Fruit fly (Drosophila melanogaster): ENCODE results near the gene CG42460.
A peak's percentile ranks its signal among the peaks of the same experiment; 100 is the strongest.

The CG42460 gene

dm6 chr2L:3371776-3372383 lies 16.4 kb downstream of the CG42460 start (continued):
- TF ChIP-seq gt (GFP tag; IDR thresholded peaks at IDR 0.05) (no peak), Pdp1 (GFP tag; optimal IDR thresholded peaks at IDR 0.05) (peak in 1 of 2 experiments; percentile 83), caup (GFP tag; optimal IDR thresholded peaks at IDR 0.05; ENCODE audit: severe bottlenecking) (no peak), row (GFP tag; IDR thresholded peaks at IDR 0.05) (no peak), CG10147 (GFP tag; optimal IDR thresholded peaks at IDR 0.05) (no peak), CG6683 (GFP tag; optimal IDR thresholded peaks at IDR 0.05) (no peak), Rfx (GFP tag; IDR thresholded peaks at IDR 0.05) (no peak), CG18011 (GFP tag; optimal IDR thresholded peaks at IDR 0.05) (no peak), chinmo (GFP tag; IDR thresholded peaks at IDR 0.05; ENCODE audit: partially characterized antibody) (0 out of 4 replicates have a peak, but pooled peaks have one; percentile 21), BtbVII (GFP tag; optimal IDR thresholded peaks at IDR 0.05) (no peak), onecut (GFP tag; IDR thresholded peaks at IDR 0.05) (peak; percentile 76), H15 (GFP tag; IDR thresholded peaks at IDR 0.05) (no peak)

dm6 chr2L:3371340-3371739 lies 17.0 kb downstream of the CG42460 start:
- TF ChIP-seq Ets65A (GFP tag) (peak; percentile 92), Drgx (GFP tag; IDR thresholded peaks at IDR 0.05) (peak; percentile 58), Med (GFP tag) (peak; percentile 79), Deaf1 (tag; optimal IDR thresholded peaks at IDR 0.05) (peak; percentile 27), CG7357 (GFP tag; IDR thresholded peaks at IDR 0.05) (no peak), Atf-2 (GFP tag; optimal IDR thresholded peaks at IDR 0.05) (no peak), D19A (tag; optimal IDR thresholded peaks at IDR 0.05) (peak; percentile 61), hb (GFP tag; IDR thresholded peaks at IDR 0.05; ENCODE audit: partially characterized antibody) (no peak), slbo (GFP tag; IDR thresholded peaks at IDR 0.05) (0 out of 2 replicates have a peak, but pooled peaks have one; percentile 30)

- TF ChIP-seq CG13287 (GFP tag; IDR thresholded peaks at IDR 0.05; ENCODE audit: partially characterized antibody) (no peak), ac (GFP tag; optimal IDR thresholded peaks at IDR 0.05) (no peak), CG11560 (tag; IDR thresholded peaks at IDR 0.05) (no peak), CG6765 (GFP tag; optimal IDR thresholded peaks at IDR 0.05) (no peak), Med (GFP tag) (peak; percentile 8), CG33213 (GFP tag; optimal IDR thresholded peaks at IDR 0.05) (no peak), tin (GFP tag; optimal IDR thresholded peaks at IDR 0.05) (no peak), Spps (tag; optimal IDR thresholded peaks at IDR 0.05) (no peak), mirr (GFP tag; optimal IDR thresholded peaks at IDR 0.05) (peak; percentile 25)
Observed at dm6 chr2L:3370920-3371319, 17.4 kb downstream of the CG42460 start.

dm6 chr2L:3369822-3370221 lies 18.5 kb downstream of the CG42460 start:
- TF ChIP-seq ro (GFP tag; IDR thresholded peaks at IDR 0.05) (no peak), inv (GFP tag; IDR thresholded peaks at IDR 0.05; ENCODE audit: partially characterized antibody) (no peak), br (optimal IDR thresholded peaks at IDR 0.05) (no peak), CkIIα-i1 (GFP tag; IDR thresholded peaks at IDR 0.05) (no peak), CG12155 (GFP tag; optimal IDR thresholded peaks at IDR 0.05) (no peak), ase (GFP tag; IDR thresholded peaks at IDR 0.05) (no peak), Kr (GFP tag; optimal IDR thresholded peaks at IDR 0.05) (no peak), CG7963 (GFP tag; IDR thresholded peaks at IDR 0.05; ENCODE audit: partially characterized antibody) (no peak), CG2199 (GFP tag; IDR thresholded peaks at IDR 0.05) (no peak), ara (GFP tag; IDR thresholded peaks at IDR 0.05) (no peak), NfI (GFP tag; optimal IDR thresholded peaks at IDR 0.05) (no peak), Lpt (GFP tag; optimal IDR thresholded peaks at IDR 0.05) (no peak), BtbVII (GFP tag; optimal IDR thresholded peaks at IDR 0.05) (no peak), Bgb (GFP tag; IDR thresholded peaks at IDR 0.05; ENCODE audit: partially characterized antibody) (no peak), CG6654 (GFP tag; optimal IDR thresholded peaks at IDR 0.05) (no peak)
